Fruit fly (Drosophila melanogaster) whole organism, embryonic: Measurements from ENCODE around the gene Rh5.

Source experiments
- Bgb ChIP-seq: fragments of 200-800 bp; sonication (Bioruptor generic); IDR thresholded peaks from 2 replicates; pipeline ENCODE4 v1.3.6; 2022; ENCODE audit warnings: missing biosample characterization, missing genetic modification characterization; ENCODE audit not compliant: partially characterized antibody
- CG10654 ChIP-seq: fragments of 200-800 bp; sonication (Bioruptor generic); optimal IDR thresholded peaks from 2 replicates; lab custom pipeline; 2016; ENCODE audit warnings: missing biosample characterization, missing genetic modification characterization
- CG11247 ChIP-seq: fragments of 200-800 bp; sonication (Bioruptor generic); IDR thresholded peaks from 2 replicates; pipeline ENCODE4 v1.3.6; 2022; ENCODE audit warnings: missing biosample characterization, missing genetic modification characterization
- CG14014 ChIP-seq: fragments of 200-800 bp; sonication (Bioruptor generic); IDR thresholded peaks from 2 replicates; pipeline ENCODE4 v1.3.6; 2022; ENCODE audit warnings: missing biosample characterization, missing genetic modification characterization
- CG14965 ChIP-seq: fragments of 200-800 bp; sonication (Bioruptor generic); optimal IDR thresholded peaks from 2 replicates; lab custom pipeline; 2016; ENCODE audit warnings: missing biosample characterization, missing genetic modification characterization, borderline replicate concordance
- CG15514 ChIP-seq: fragments of 200-800 bp; sonication (Bioruptor generic); optimal IDR thresholded peaks from 3 replicates; lab custom pipeline; 2017; ENCODE audit warnings: missing biosample characterization, missing genetic modification characterization, mild to moderate bottlenecking, moderate library complexity, missing genetic modification reagents
- CG1603 ChIP-seq: fragments of 200-800 bp; sonication (Bioruptor generic); optimal IDR thresholded peaks from 2 replicates; lab custom pipeline; 2019; ENCODE audit warnings: missing biosample characterization, mild to moderate bottlenecking, missing genetic modification characterization, moderate library complexity
- CG16813 ChIP-seq: fragments of 200-800 bp; sonication (Bioruptor generic); IDR thresholded peaks from 3 replicates; pipeline ENCODE4 v1.3.6; 2022; ENCODE audit warnings: missing biosample characterization, missing genetic modification characterization; ENCODE audit not compliant: partially characterized antibody
- CG1832 ChIP-seq: fragments of 200-800 bp; sonication (Bioruptor generic); optimal IDR thresholded peaks from 2 replicates; lab custom pipeline; 2017; ENCODE audit warnings: missing biosample characterization, mild to moderate bottlenecking, missing genetic modification characterization, inconsistent platforms
- CG2678 ChIP-seq: fragments of 200-800 bp; sonication (Bioruptor generic); optimal IDR thresholded peaks from 3 replicates; lab custom pipeline; 2019; ENCODE audit warnings: missing biosample characterization, mild to moderate bottlenecking, missing genetic modification characterization, moderate library complexity
- CG2889 ChIP-seq: fragments of 200-800 bp; sonication (Bioruptor generic); IDR thresholded peaks from 3 replicates; pipeline ENCODE4 v1.3.6; 2022; ENCODE audit warnings: missing biosample characterization, missing genetic modification characterization
- CG3847 ChIP-seq: fragments of 200-800 bp; sonication (Bioruptor generic); IDR thresholded peaks from 2 replicates; pipeline ENCODE4 v1.3.6; 2022; ENCODE audit warnings: missing biosample characterization, missing genetic modification characterization
- CG6175 ChIP-seq: fragments of 200-800 bp; sonication (Bioruptor generic); IDR thresholded peaks from 3 replicates; pipeline ENCODE4 v1.3.6; 2022; ENCODE audit warnings: missing biosample characterization, missing genetic modification characterization
- CG6791 ChIP-seq: fragments of 200-800 bp; sonication (Bioruptor generic); IDR thresholded peaks from 3 replicates; pipeline ENCODE4 v1.3.6; 2022; ENCODE audit warnings: missing biosample characterization, missing genetic modification characterization; ENCODE audit not compliant: partially characterized antibody
- CG6813 ChIP-seq: fragments of 200-800 bp; sonication (Bioruptor generic); optimal IDR thresholded peaks from 2 replicates; lab custom pipeline; 2017; ENCODE audit warnings: missing biosample characterization, missing genetic modification characterization, mild to moderate bottlenecking, moderate library complexity, missing genetic modification reagents
- CG7271 ChIP-seq: fragments of 200-800 bp; sonication (Bioruptor generic); optimal IDR thresholded peaks from 2 replicates; lab custom pipeline; 2018; ENCODE audit warnings: missing biosample characterization, mild to moderate bottlenecking, missing genetic modification characterization, moderate library complexity
- CG8281 ChIP-seq: fragments of 200-800 bp; sonication (Bioruptor generic); optimal IDR thresholded peaks from 2 replicates; lab custom pipeline; 2018; ENCODE audit warnings: missing biosample characterization, mild to moderate bottlenecking, missing genetic modification characterization, moderate library complexity
- CG8944 ChIP-seq: fragments of 200-800 bp; sonication (Bioruptor generic); optimal IDR thresholded peaks from 3 replicates; lab custom pipeline; 2016; ENCODE audit warnings: missing biosample characterization, missing genetic modification characterization
- D ChIP-seq, 2 experiments: fragments of 200-800 bp in 1 of 2; fragments of >200 bp in 1 of 2; sonication (Bioruptor generic) in 1 of 2; optimal IDR thresholded peaks; 2 replicates in 1 of 2; 3 replicates in 1 of 2; lab custom pipeline; 2017; ENCODE audit warnings: mild to moderate bottlenecking in 1 of 2, missing biosample characterization in 1 of 2, missing genetic modification characterization in 1 of 2, missing genetic modification reagents in 1 of 2
- Dek ChIP-seq: fragments of 200-800 bp; sonication (Bioruptor generic); optimal IDR thresholded peaks from 3 replicates; lab custom pipeline; 2019; ENCODE audit warnings: missing biosample characterization, mild to moderate bottlenecking, missing genetic modification characterization, moderate library complexity
- Dip3 ChIP-seq: fragments of 200-800 bp; sonication (Bioruptor generic); optimal IDR thresholded peaks from 3 replicates; lab custom pipeline; 2016; ENCODE audit warnings: missing biosample characterization, missing genetic modification characterization
- Fer3 ChIP-seq: fragments of 200-800 bp; sonication (Bioruptor generic); optimal IDR thresholded peaks from 2 replicates; lab custom pipeline; 2018; ENCODE audit warnings: missing biosample characterization, mild to moderate bottlenecking, missing genetic modification characterization, moderate library complexity
- HmgZ ChIP-seq: fragments of 200-800 bp; sonication (Bioruptor generic); optimal IDR thresholded peaks from 2 replicates; lab custom pipeline; 2018; ENCODE audit warnings: missing biosample characterization, mild to moderate bottlenecking, missing genetic modification characterization
- Hr39 ChIP-seq: fragments of >200 bp; optimal IDR thresholded peaks from 2 replicates; lab custom pipeline; 2017
- Lhr ChIP-seq: fragments of 200-800 bp; sonication (Bioruptor generic); optimal IDR thresholded peaks from 3 replicates; lab custom pipeline; 2017; ENCODE audit warnings: mild to moderate bottlenecking, missing biosample characterization, missing genetic modification reagents, missing genetic modification characterization
- Neu2 ChIP-seq: fragments of 200-800 bp; sonication (Bioruptor generic); optimal IDR thresholded peaks from 3 replicates; lab custom pipeline; 2016; ENCODE audit warnings: missing biosample characterization, missing genetic modification characterization, borderline replicate concordance
- Six4 ChIP-seq: fragments of 200-800 bp; sonication (Bioruptor generic); optimal IDR thresholded peaks from 2 replicates; lab custom pipeline; 2016; ENCODE audit warnings: missing biosample characterization, missing genetic modification characterization
- Sry-δ ChIP-seq: fragments of 200-800 bp; sonication (Bioruptor generic); optimal IDR thresholded peaks from 2 replicates; lab custom pipeline; 2016; ENCODE audit warnings: missing biosample characterization, missing genetic modification characterization
- Taf1 ChIP-seq: fragments of 200-800 bp; sonication (Bioruptor generic); IDR thresholded peaks from 2 replicates; pipeline ENCODE4 v1.3.6; 2022; ENCODE audit warnings: missing biosample characterization, missing genetic modification characterization
- Trl ChIP-seq, 3 experiments: fragments of >200 bp in 2 of 3; fragments of 200-800 bp in 1 of 3; sonication (Bioruptor generic) in 1 of 3; optimal IDR thresholded peaks; 2 replicates in 1 of 3; 3 replicates in 2 of 3; lab custom pipeline; 2016 to 2017; ENCODE audit warnings: missing biosample characterization in 1 of 3, missing genetic modification characterization in 1 of 3
- al ChIP-seq: fragments of 200-800 bp; sonication (Bioruptor generic); IDR thresholded peaks from 2 replicates; pipeline ENCODE4 v1.3.6; 2022; ENCODE audit warnings: missing biosample characterization, missing genetic modification characterization
- az2 ChIP-seq: fragments of 200-800 bp; sonication (Bioruptor generic); optimal IDR thresholded peaks from 3 replicates; lab custom pipeline; 2016; ENCODE audit warnings: missing biosample characterization, missing genetic modification characterization
- bigmax ChIP-seq: fragments of 200-800 bp; sonication (Bioruptor generic); optimal IDR thresholded peaks from 2 replicates; lab custom pipeline; 2018; ENCODE audit warnings: missing biosample characterization, mild to moderate bottlenecking, missing genetic modification characterization
- crp ChIP-seq, 2 experiments: fragments of 200-800 bp; sonication (Bioruptor generic); optimal IDR thresholded peaks; 2 replicates in 1 of 2; 3 replicates in 1 of 2; lab custom pipeline; 2017; ENCODE audit warnings: missing biosample characterization in 2 of 2, missing genetic modification characterization in 2 of 2, mild to moderate bottlenecking in 1 of 2, moderate library complexity in 1 of 2
- danr ChIP-seq: fragments of 200-800 bp; sonication (Bioruptor generic); IDR thresholded peaks from 2 replicates; pipeline ENCODE4 v1.3.6; 2022; ENCODE audit warnings: missing biosample characterization, missing genetic modification characterization
- fu2 ChIP-seq: fragments of 200-800 bp; sonication (Bioruptor generic); optimal IDR thresholded peaks from 2 replicates; lab custom pipeline; 2016; ENCODE audit warnings: missing biosample characterization, missing genetic modification characterization
- jigr1 ChIP-seq: fragments of 200-800 bp; sonication (Bioruptor generic); IDR thresholded peaks from 3 replicates; pipeline ENCODE4 v1.3.6; 2022; ENCODE audit warnings: missing biosample characterization, missing genetic modification characterization
- jumu ChIP-seq: fragments of 200-800 bp; sonication (Bioruptor generic); optimal IDR thresholded peaks from 3 replicates; lab custom pipeline; 2016; ENCODE audit warnings: missing biosample characterization, missing genetic modification characterization
- klu ChIP-seq: fragments of 200-800 bp; sonication (Bioruptor generic); IDR thresholded peaks from 2 replicates; pipeline ENCODE4 v1.3.6; 2022; ENCODE audit warnings: missing biosample characterization, missing genetic modification characterization
- lov ChIP-seq, 2 experiments: fragments of 200-800 bp in 1 of 2; fragments of >200 bp in 1 of 2; sonication (Bioruptor generic) in 1 of 2; IDR thresholded peaks in 1 of 2; optimal IDR thresholded peaks in 1 of 2; 2 replicates in 1 of 2; 3 replicates in 1 of 2; pipeline versions ENCODE4 v1.3.6 to Lab custom; 2017 to 2022; ENCODE audit warnings: missing biosample characterization in 1 of 2, missing genetic modification characterization in 1 of 2
- nau ChIP-seq: fragments of 200-800 bp; sonication (Bioruptor generic); optimal IDR thresholded peaks from 3 replicates; lab custom pipeline; 2017; ENCODE audit warnings: missing biosample characterization, mild to moderate bottlenecking, missing genetic modification characterization, missing genetic modification reagents
- nerfin-2 ChIP-seq: fragments of 200-800 bp; sonication (Bioruptor generic); IDR thresholded peaks from 2 replicates; pipeline ENCODE4 v1.3.6; 2022; ENCODE audit warnings: missing biosample characterization, missing genetic modification characterization; ENCODE audit not compliant: partially characterized antibody
- otp ChIP-seq: fragments of 200-800 bp; sonication (Bioruptor generic); IDR thresholded peaks from 3 replicates; pipeline ENCODE4, ENCODE4 v1.3.6; 2022; ENCODE audit warnings: missing biosample characterization, missing genetic modification characterization
- slou ChIP-seq: fragments of 200-800 bp; sonication (Bioruptor generic); optimal IDR thresholded peaks from 3 replicates; lab custom pipeline; 2016; ENCODE audit warnings: missing biosample characterization, missing genetic modification characterization
- sna ChIP-seq: fragments of 200-800 bp; sonication (Bioruptor generic); IDR thresholded peaks from 2 replicates; pipeline ENCODE4 v1.3.6; 2022; ENCODE audit warnings: missing biosample characterization, missing genetic modification characterization; ENCODE audit not compliant: partially characterized antibody
- sob ChIP-seq: fragments of 200-800 bp; sonication (Bioruptor generic); IDR thresholded peaks from 2 replicates; pipeline ENCODE4 v1.3.6; 2022; ENCODE audit warnings: missing biosample characterization, missing genetic modification characterization
- wdn ChIP-seq: fragments of 200-800 bp; sonication (Bioruptor generic); IDR thresholded peaks from 2 replicates; pipeline ENCODE4 v1.3.6; 2022; ENCODE audit warnings: missing biosample characterization, missing genetic modification characterization
- wor ChIP-seq: fragments of 200-800 bp; sonication (Bioruptor generic); IDR thresholded peaks from 2 replicates; pipeline ENCODE4 v1.3.6; 2022; ENCODE audit warnings: missing biosample characterization, missing genetic modification characterization
- zen ChIP-seq: fragments of 200-800 bp; sonication (Bioruptor generic); optimal IDR thresholded peaks from 3 replicates; lab custom pipeline; 2018; ENCODE audit warnings: missing biosample characterization, mild to moderate bottlenecking, missing genetic modification characterization, moderate library complexity

The Rh5 gene

DNA sequence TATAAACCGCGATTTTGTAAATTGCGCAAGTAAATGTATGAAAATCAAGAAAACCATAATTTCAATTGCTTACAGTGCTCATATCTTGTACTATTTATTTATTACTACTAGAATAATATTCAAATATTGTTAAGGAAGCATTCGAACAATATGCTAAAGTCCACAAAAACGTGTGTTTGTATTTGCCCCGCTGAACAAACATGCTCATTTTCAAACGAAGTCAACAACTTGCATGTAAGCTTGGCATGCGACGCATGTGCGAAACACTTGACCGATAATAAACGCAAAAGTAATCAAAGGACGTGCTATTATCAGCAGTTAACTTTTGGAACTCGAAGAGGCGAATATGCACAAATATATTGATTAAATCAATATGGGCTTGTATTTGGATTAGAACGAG lies 13.2 kb downstream of the Rh5 start (continued):
- TF ChIP-seq zen (no peak), Bgb (no peak), CG1603 (tag; lab: Kevin White, UChicago) (peak; percentile 69), CG2889 (GFP tag; lab: Robert Waterston, UW) (no peak), Dek (tag; lab: Kevin White, UChicago) (peak; percentile 68), CG8944 (peak; percentile 36), az2 (GFP tag; lab: Kevin White, UChicago) (no peak), CG8281 (tag; lab: Kevin White, UChicago) (peak; percentile 33), klu (no peak), Sry-δ (GFP tag; lab: Kevin White, UChicago) (peak; percentile 4), otp (GFP tag; lab: Robert Waterston, UW) (no peak; the same call in 2 of the 3 replicates), crp (GFP tag; optimal IDR thresholded peaks at IDR 0.05; lab: Kevin White, UChicago) (no peak), jigr1 (GFP tag; lab: Robert Waterston, UW) (no peak), Fer3 (tag; lab: Kevin White, UChicago) (peak; percentile 73), CG14014 (GFP tag; lab: Robert Waterston, UW) (peak; percentile 60; the same call in 1 of the 2 replicates), CG14965 (peak; percentile 7), D (optimal IDR thresholded peaks at IDR 0.05; lab: Kevin White, UChicago) (no peak), D (GFP tag; optimal IDR thresholded peaks at IDR 0.05; lab: Kevin White, UChicago) (no peak), CG15514 (GFP tag; lab: Kevin White, UChicago) (peak; percentile 75), sna (no peak), CG6813 (peak; percentile 90), sob (GFP tag; lab: Robert Waterston, UW) (peak; percentile 60; the same call in 1 of the 2 replicates), jumu (GFP tag; lab: Kevin White, UChicago) (no peak), HmgZ (tag; lab: Kevin White, UChicago) (peak; percentile 60), CG1832 (GFP tag; lab: Kevin White, UChicago) (no peak), lov (optimal IDR thresholded peaks at IDR 0.05; lab: Kevin White, UChicago) (no peak), lov (GFP tag; IDR thresholded peaks at IDR 0.05; lab: Robert Waterston, UW) (no peak), CG3847 (GFP tag; lab: Robert Waterston, UW) (no peak), CG2678 (tag; lab: Kevin White, UChicago) (peak; percentile 72), CG11247 (GFP tag; lab: Robert Waterston, UW) (peak; percentile 50; the same call in 1 of the 2 replicates), CG6175 (GFP tag; lab: Robert Waterston, UW) (no peak), bigmax (GFP tag; lab: Kevin White, UChicago) (no peak), Hr39 (lab: Kevin White, UChicago) (no peak), slou (GFP tag; lab: Kevin White, UChicago) (no peak), wor (GFP tag; lab: Robert Waterston, UW) (no peak), fu2 (GFP tag; lab: Kevin White, UChicago) (no peak), nau (GFP tag; lab: Kevin White, UChicago) (no peak), CG10654 (GFP tag; lab: Kevin White, UChicago) (peak; percentile 23), Six4 (GFP tag; lab: Kevin White, UChicago) (peak; percentile 34), CG6791 (GFP tag; lab: Robert Waterston, UW) (no peak), Lhr (peak; percentile 33), CG16813 (GFP tag; lab: Robert Waterston, UW) (no peak), danr (no peak), al (GFP tag; lab: Robert Waterston, UW) (no peak), nerfin-2 (GFP tag; lab: Robert Waterston, UW) (no peak), Dip3 (no peak), Taf1 (GFP tag; lab: Robert Waterston, UW) (no peak), Trl (optimal IDR thresholded peaks at IDR 0.05; lab: Kevin White, UChicago) (no peak), Trl (GFP tag; optimal IDR thresholded peaks at IDR 0.05; lab: Kevin White, UChicago) (peak; percentile 61), Neu2 (no peak), CG7271 (tag; lab: Kevin White, UChicago) (peak; percentile 29), wdn (GFP tag; lab: Robert Waterston, UW) (no peak; the same call in 1 of the 2 replicates)
